Worm (Caenorhabditis elegans): ENCODE measurements around the gene mec-1.

mec-1 gene

DNA sequence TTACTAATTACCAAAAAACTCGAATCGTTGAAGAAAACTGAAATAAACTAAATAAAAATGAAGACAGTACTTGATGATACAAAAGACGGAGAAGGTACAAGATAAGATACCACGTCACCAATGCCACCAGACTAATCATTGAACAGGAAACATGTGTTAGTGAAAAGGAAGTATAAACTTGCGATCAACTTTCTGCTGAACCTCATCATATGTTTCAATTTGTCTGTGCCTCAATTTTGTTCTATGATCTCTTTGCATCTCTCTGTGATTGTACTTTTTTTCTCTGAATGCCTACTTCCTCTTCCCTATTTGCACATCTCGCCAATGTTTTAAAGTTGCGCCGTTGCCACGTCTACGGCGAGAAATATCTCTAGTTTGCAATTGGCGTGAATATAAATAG is 37.7 kb downstream of the mec-1 start (continued):
- no peak for TF ChIP-seq ztf-22 (GFP tag; optimal IDR thresholded peaks at IDR 0.05)
- no peak for TF ChIP-seq xnd-1 (tag; optimal IDR thresholded peaks at IDR 0.05)
- no peak for TF ChIP-seq rpc-1 (optimal IDR thresholded peaks at IDR 0.05)
- no peak for TF ChIP-seq rpc-1 (tag; optimal IDR thresholded peaks at IDR 0.05)
- no peak for TF ChIP-seq rec-8 (tag; optimal IDR thresholded peaks at IDR 0.05)
- TF ChIP-seq F22D6.2 (tag; optimal IDR thresholded peaks at IDR 0.05), result no peak
- peak; percentile 58 for TF ChIP-seq atf-7 (tag; optimal IDR thresholded peaks at IDR 0.05)
- no peak for TF ChIP-seq madf-6 (GFP tag; IDR thresholded peaks at IDR 0.05)
- no peak for TF ChIP-seq nhr-120 (GFP tag; IDR thresholded peaks at IDR 0.05)
- TF ChIP-seq die-1 (tag; optimal IDR thresholded peaks at IDR 0.05), result peak; percentile 8
- no peak for TF ChIP-seq lin-35 (GFP tag; optimal IDR thresholded peaks at IDR 0.05)
- TF ChIP-seq snpc-3.4 (tag; optimal IDR thresholded peaks at IDR 0.05), result no peak
- TF ChIP-seq nfyb-1 (GFP tag; IDR thresholded peaks at IDR 0.05), result 0 out of 2 replicates have a peak, but pooled peaks have one; percentile 46
- no peak for TF ChIP-seq cebp-2 (GFP tag; IDR thresholded peaks at IDR 0.05)
- no peak for TF ChIP-seq sdz-38 (tag; optimal IDR thresholded peaks at IDR 0.05)
- TF ChIP-seq madf-8 (GFP tag; conservative IDR thresholded peaks at IDR 0.05), result no peak
- TF ChIP-seq T07F8.4 (tag; optimal IDR thresholded peaks at IDR 0.05), result no peak
- TF ChIP-seq somi-1 (GFP tag; optimal IDR thresholded peaks at IDR 0.05), result peak; percentile 69
- no peak for TF ChIP-seq F39B2.1 (GFP tag; IDR thresholded peaks at IDR 0.05)

DNA sequence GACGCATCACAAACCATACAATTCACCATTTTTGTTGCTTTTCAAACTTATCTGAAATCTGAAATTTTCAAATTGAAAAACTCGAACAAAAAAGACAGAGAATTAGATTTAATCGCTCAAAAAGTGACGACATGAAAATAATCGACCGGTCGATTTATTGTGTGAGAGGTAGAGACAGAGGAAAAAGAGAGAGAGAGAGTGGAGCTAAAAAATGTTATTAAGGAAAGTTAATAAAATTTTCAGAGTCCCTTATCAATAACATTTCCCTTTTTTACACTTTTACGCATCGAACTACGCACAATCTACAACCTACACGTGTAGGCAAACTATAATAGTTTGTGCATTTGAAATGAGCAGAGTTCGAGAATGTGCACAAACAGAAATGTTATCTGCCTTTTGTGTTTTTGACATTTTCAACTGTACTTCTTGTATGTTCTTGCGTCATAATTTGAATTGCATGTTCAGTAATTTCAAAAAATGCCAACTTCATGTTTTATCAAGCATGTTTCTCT is 40.8 kb downstream of the mec-1 start, which contains the start of gene nhr-107:
nhr-107 (minus strand) TSS at position 51 of the 512 bp plus-strand sequence.
- no peak for TF ChIP-seq egl-44 (GFP tag; IDR thresholded peaks at IDR 0.05)
- peak; percentile 3 for TF ChIP-seq nhr-80 (tag; optimal IDR thresholded peaks at IDR 0.05)
- TF ChIP-seq ekl-4 (GFP tag; IDR thresholded peaks at IDR 0.05), result no peak
- no peak for TF ChIP-seq mcd-1 (GFP tag; IDR thresholded peaks at IDR 0.05)
- TF ChIP-seq ceh-91 (GFP tag; IDR thresholded peaks at IDR 0.05), result no peak
- TF ChIP-seq nhr-179 (tag; optimal IDR thresholded peaks at IDR 0.05), result no peak
- no peak for TF ChIP-seq ccch-3 (GFP tag; optimal IDR thresholded peaks at IDR 0.05)
- no peak for TF ChIP-seq lin-35 (GFP tag; optimal IDR thresholded peaks at IDR 0.05)

DNA sequence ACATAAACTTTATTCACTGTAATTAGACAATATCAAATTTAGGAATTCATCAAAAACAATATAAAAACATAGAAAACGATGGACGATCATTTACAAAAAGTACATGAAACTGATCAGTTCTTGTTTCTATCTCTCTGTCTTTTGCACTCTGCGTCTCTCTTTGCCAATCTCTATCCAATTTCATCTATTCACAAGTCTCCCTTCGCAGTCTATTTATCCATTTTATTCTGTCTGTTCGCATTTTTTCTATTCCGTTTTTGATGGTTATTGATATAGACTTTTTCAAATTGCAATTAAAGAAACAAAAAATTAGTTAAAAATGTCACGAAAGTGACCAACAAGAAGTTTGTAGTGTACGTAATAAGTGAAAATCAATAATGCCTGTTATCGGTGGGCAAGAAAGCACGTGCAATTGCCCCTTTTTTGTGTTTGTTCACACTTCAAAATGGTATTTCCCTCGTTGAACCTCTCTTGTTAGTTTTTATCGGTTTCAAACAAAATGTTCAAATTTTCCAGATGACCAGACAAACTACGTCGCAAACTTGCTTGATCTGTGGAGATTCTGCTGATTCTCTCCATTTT is 42.1 kb downstream of the mec-1 start, which contains the start of gene nhr-42:
nhr-42 (plus strand) TSS at position 517 of the 582 bp plus-strand sequence.
- TF ChIP-seq pha-4 (tag; optimal IDR thresholded peaks at IDR 0.05) (peak; percentile 72), hmg-1.2 (GFP tag; IDR thresholded peaks at IDR 0.05) (peak; percentile 37; the same call in 1 of the 2 replicates), nhr-80 (tag; optimal IDR thresholded peaks at IDR 0.05) (peak; percentile 55), B0261.1 (tag; optimal IDR thresholded peaks at IDR 0.05) (no peak), chd-7 (tag; optimal IDR thresholded peaks at IDR 0.05) (no peak), cebp-1 (GFP tag; IDR thresholded peaks at IDR 0.05) (no peak), cebp-1 (tag; optimal IDR thresholded peaks at IDR 0.05) (peak; percentile 8)

DNA sequence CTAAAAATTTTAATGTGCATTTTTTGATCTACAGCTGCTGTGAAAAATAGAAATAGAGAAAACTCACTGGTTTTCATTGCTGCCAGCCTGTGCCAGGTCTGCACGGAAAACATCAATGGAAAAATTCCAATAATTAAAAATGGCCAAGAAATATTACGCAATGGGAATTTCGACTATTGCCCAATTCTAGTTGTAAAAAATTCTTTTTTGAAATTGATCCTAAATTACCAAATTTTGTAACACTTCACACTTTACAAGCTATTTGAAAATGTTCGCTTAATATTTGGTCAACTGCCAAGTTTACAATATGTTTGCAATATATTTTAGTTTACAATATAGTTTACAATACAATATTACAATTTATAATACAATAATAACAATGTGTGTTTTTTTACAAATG is 44.4 kb downstream of the mec-1 start:
- TF ChIP-seq chd-7 (tag; optimal IDR thresholded peaks at IDR 0.05) (no peak), sea-2 (GFP tag; IDR thresholded peaks at IDR 0.05) (no peak), let-607 (tag; optimal IDR thresholded peaks at IDR 0.05) (no peak)

Measured in whole organism, young adult.